Worm (Caenorhabditis elegans): ENCODE results near the gene btb-17.

- TF ChIP-seq nhr-77 (tag; optimal IDR thresholded peaks at IDR 0.05), result no peak
- TF ChIP-seq elt-3 (tag; optimal IDR thresholded peaks at IDR 0.05), result no peak
- TF ChIP-seq blmp-1 (tag; optimal IDR thresholded peaks at IDR 0.05; ENCODE audit: insufficient read depth), result no peak
- no peak for TF ChIP-seq ama-1 (optimal IDR thresholded peaks at IDR 0.05)
- no peak for TF ChIP-seq nhr-237 (tag; optimal IDR thresholded peaks at IDR 0.05)
- no peak for TF ChIP-seq unc-62 (GFP tag; optimal IDR thresholded peaks at IDR 0.05)
- no peak for TF ChIP-seq lin-13 (GFP tag; optimal IDR thresholded peaks at IDR 0.05)
- TF ChIP-seq fos-1 (tag; optimal IDR thresholded peaks at IDR 0.05), result no peak
- TF ChIP-seq lsy-2 (tag; optimal IDR thresholded peaks at IDR 0.05), result no peak
- peak; percentile 34 for TF ChIP-seq unc-55 (GFP tag; optimal IDR thresholded peaks at IDR 0.05)
- TF ChIP-seq ztf-4 (tag; optimal IDR thresholded peaks at IDR 0.05), result no peak
- no peak for TF ChIP-seq egl-27 (tag; optimal IDR thresholded peaks at IDR 0.05)
Measured at ce11 chrII:3303582-3303981, 8.4 kb downstream of the btb-17 start.
